Worm (Caenorhabditis elegans) whole organism, L1 larva: Measurements from ENCODE around the gene C55A6.11.

Experiments used
- fos-1 ChIP-seq: fragments of 150-350 bp; optimal IDR thresholded peaks from 2 replicates; lab custom pipeline; 2014; ENCODE audit warnings: missing biosample characterization, missing genetic modification characterization
- lin-39 ChIP-seq: fragments of 150-350 bp; optimal IDR thresholded peaks from 2 replicates; lab custom pipeline; 2014; ENCODE audit warnings: missing biosample characterization, missing genetic modification reagents, missing genetic modification characterization
- unc-62 ChIP-seq: fragments of 150-350 bp; optimal IDR thresholded peaks from 2 replicates; lab custom pipeline; 2014; ENCODE audit warnings: missing biosample characterization, missing genetic modification reagents, missing genetic modification characterization

ce11 chrV:11534495-11535189, 14.3 kb downstream of the C55A6.11 start:
- TF ChIP-seq unc-62 (GFP tag; lab: Kevin White, UChicago) (no peak), fos-1 (tag; lab: Kevin White, UChicago) (no peak), lin-39 (tag; lab: Kevin White, UChicago) (no peak)
